Fruit fly (Drosophila melanogaster) whole organism, pupa: Measurements from ENCODE around the gene mof.

Experiments
- CG10348 ChIP-seq: fragments of 200-800 bp; sonication (Bioruptor generic); IDR thresholded peaks from 2 replicates; pipeline ENCODE4 v1.3.6; 2022; ENCODE audit warnings: missing biosample characterization, missing genetic modification characterization
- CG14655 ChIP-seq: fragments of 200-800 bp; sonication (Bioruptor generic); optimal IDR thresholded peaks from 3 replicates; lab custom pipeline; 2017; ENCODE audit warnings: mild to moderate bottlenecking, missing biosample characterization, missing genetic modification reagents, missing genetic modification characterization
- CG8301 ChIP-seq: fragments of 200-800 bp; sonication (Bioruptor generic); optimal IDR thresholded peaks from 2 replicates; lab custom pipeline; 2018; ENCODE audit warnings: missing biosample characterization, mild to moderate bottlenecking, missing genetic modification characterization
- rn ChIP-seq: fragments of 200-800 bp; sonication (Bioruptor generic); IDR thresholded peaks from 2 replicates; pipeline ENCODE4 v1.3.6; 2022; ENCODE audit warnings: missing biosample characterization, missing genetic modification characterization

dm6 chrX:5880139-5880924 is 3.7 kb upstream of the mof start:
- TF ChIP-seq CG14655 (no peak), rn (peak; percentile 60; the same call in 1 of the 2 replicates), CG10348 (GFP tag; lab: Robert Waterston, UW) (peak; percentile 73), CG8301 (tag; lab: Kevin White, UChicago) (peak; percentile 82)
